Worm (Caenorhabditis elegans) whole organism, mixed stage, embryonic: ENCODE results near the gene Y37E11AR.7.

Experiments used
- M03D4.4 ChIP-seq: sonication (generic microtip); optimal IDR thresholded peaks from 2 replicates; lab custom pipeline; 2017; ENCODE audit warnings: mild to moderate bottlenecking, missing genetic modification characterization, missing compliant biosample characterization
- bed-3 ChIP-seq: fragments of 200-800 bp; sonication (Bioruptor generic); optimal IDR thresholded peaks from 3 replicates; lab custom pipeline; 2018; ENCODE audit warnings: mild to moderate bottlenecking, missing genetic modification characterization, moderate library complexity, missing compliant biosample characterization
- blmp-1 ChIP-seq: fragments of 150-350 bp; optimal IDR thresholded peaks from 2 replicates; lab custom pipeline; 2014; ENCODE audit warnings: missing biosample characterization, missing genetic modification characterization
- ceh-39 ChIP-seq: fragments of 150-350 bp; optimal IDR thresholded peaks from 2 replicates; lab custom pipeline; 2014; ENCODE audit warnings: missing biosample characterization, missing genetic modification characterization
- ceh-83 ChIP-seq: fragments of 200-800 bp; sonication (Bioruptor generic); optimal IDR thresholded peaks from 2 replicates; lab custom pipeline; 2018; ENCODE audit warnings: mild to moderate bottlenecking, missing genetic modification characterization, missing compliant biosample characterization
- ces-1 ChIP-seq: fragments of 150-350 bp; optimal IDR thresholded peaks from 2 replicates; lab custom pipeline; 2014; ENCODE audit warnings: missing biosample characterization, missing genetic modification reagents, missing genetic modification characterization
- cnd-1 ChIP-seq: fragments of 200-800 bp; sonication (Bioruptor generic); optimal IDR thresholded peaks from 2 replicates; lab custom pipeline; 2018; ENCODE audit warnings: mild to moderate bottlenecking, missing genetic modification characterization, missing compliant biosample characterization
- drap-1 ChIP-seq: fragments of 200-800 bp; sonication (Bioruptor generic); optimal IDR thresholded peaks from 3 replicates; lab custom pipeline; 2018; ENCODE audit warnings: mild to moderate bottlenecking, missing genetic modification characterization, missing compliant biosample characterization
- elt-1 ChIP-seq: sonication (generic microtip); optimal IDR thresholded peaks from 2 replicates; lab custom pipeline; 2017; ENCODE audit warnings: missing genetic modification characterization, mild to moderate bottlenecking, missing compliant biosample characterization, antibody characterized with exemption, moderate library complexity, borderline replicate concordance; ENCODE audit not compliant: insufficient read depth
- elt-3 ChIP-seq: fragments of 150-350 bp; optimal IDR thresholded peaks from 2 replicates; lab custom pipeline; 2014; ENCODE audit warnings: missing biosample characterization, missing genetic modification characterization
- flh-1 ChIP-seq: fragments of 200-800 bp; sonication (Bioruptor generic); optimal IDR thresholded peaks from 2 replicates; lab custom pipeline; 2018; ENCODE audit warnings: mild to moderate bottlenecking, missing genetic modification characterization, moderate library complexity, missing compliant biosample characterization
- ham-2 ChIP-seq: fragments of 200-800 bp; sonication (Bioruptor generic); optimal IDR thresholded peaks from 2 replicates; lab custom pipeline; 2018; ENCODE audit warnings: mild to moderate bottlenecking, missing genetic modification characterization, missing compliant biosample characterization
- hlh-1 ChIP-seq: fragments of 150-350 bp; optimal IDR thresholded peaks from 2 replicates; lab custom pipeline; 2014; ENCODE audit warnings: missing biosample characterization, missing genetic modification reagents, missing genetic modification characterization
- lin-13 ChIP-seq: fragments of 150-350 bp; optimal IDR thresholded peaks from 2 replicates; lab custom pipeline; 2014; ENCODE audit warnings: missing biosample characterization, missing genetic modification characterization
- lin-32 ChIP-seq: fragments of 200-800 bp; sonication (Bioruptor generic); optimal IDR thresholded peaks from 2 replicates; lab custom pipeline; 2018; ENCODE audit warnings: mild to moderate bottlenecking, missing genetic modification characterization, missing compliant biosample characterization
- lsy-2 ChIP-seq: fragments of 150-350 bp; optimal IDR thresholded peaks from 2 replicates; lab custom pipeline; 2014; ENCODE audit warnings: missing biosample characterization, missing genetic modification characterization
- mab-5 ChIP-seq: fragments of 150-350 bp; optimal IDR thresholded peaks from 2 replicates; lab custom pipeline; 2014; ENCODE audit warnings: missing biosample characterization, missing genetic modification characterization
- mep-1 ChIP-seq: fragments of 150-350 bp; optimal IDR thresholded peaks from 2 replicates; lab custom pipeline; 2017; ENCODE audit warnings: missing biosample characterization, missing genetic modification reagents, missing genetic modification characterization, inconsistent platforms
- nhr-12 ChIP-seq: fragments of 150-350 bp; optimal IDR thresholded peaks from 2 replicates; lab custom pipeline; 2014; ENCODE audit warnings: missing biosample characterization, missing genetic modification characterization
- nhr-2 ChIP-seq: fragments of 150-350 bp; optimal IDR thresholded peaks from 2 replicates; lab custom pipeline; 2014; ENCODE audit warnings: missing biosample characterization, missing genetic modification characterization
- nhr-237 ChIP-seq: fragments of 150-350 bp; optimal IDR thresholded peaks from 2 replicates; lab custom pipeline; 2014; ENCODE audit warnings: missing biosample characterization, missing genetic modification characterization
- nhr-28 ChIP-seq: fragments of 150-350 bp; optimal IDR thresholded peaks from 2 replicates; lab custom pipeline; 2014; ENCODE audit warnings: missing biosample characterization, missing genetic modification characterization
- nhr-76 ChIP-seq: sonication (generic microtip); optimal IDR thresholded peaks from 2 replicates; lab custom pipeline; 2017; ENCODE audit warnings: missing biosample characterization, missing genetic modification characterization
- pha-4 ChIP-seq: fragments of 150-350 bp; optimal IDR thresholded peaks from 2 replicates; lab custom pipeline; 2018; ENCODE audit warnings: missing biosample characterization, missing genetic modification reagents, missing genetic modification characterization
- sem-2 ChIP-seq: fragments of 200-800 bp; sonication (Bioruptor generic); optimal IDR thresholded peaks from 2 replicates; lab custom pipeline; 2018; ENCODE audit warnings: mild to moderate bottlenecking, missing genetic modification characterization, missing compliant biosample characterization
- snpc-4 ChIP-seq: fragments of 150-350 bp; optimal IDR thresholded peaks from 2 replicates; lab custom pipeline; 2014; ENCODE audit warnings: missing biosample characterization, missing genetic modification characterization
- sptf-1 ChIP-seq: sonication (generic microtip); optimal IDR thresholded peaks from 2 replicates; lab custom pipeline; 2017; ENCODE audit warnings: mild to moderate bottlenecking, missing genetic modification characterization, moderate library complexity, missing compliant biosample characterization
- tbx-8 ChIP-seq: fragments of 200-800 bp; sonication (Bioruptor generic); optimal IDR thresholded peaks from 2 replicates; lab custom pipeline; 2018; ENCODE audit warnings: mild to moderate bottlenecking, missing genetic modification characterization, moderate library complexity, missing compliant biosample characterization
- unc-120 ChIP-seq: sonication (generic microtip); optimal IDR thresholded peaks from 2 replicates; lab custom pipeline; 2017; ENCODE audit warnings: missing genetic modification characterization, missing compliant biosample characterization; ENCODE audit not compliant: poor library complexity, severe bottlenecking
- unc-39 ChIP-seq: fragments of 150-350 bp; optimal IDR thresholded peaks from 2 replicates; lab custom pipeline; 2014; ENCODE audit warnings: missing biosample characterization, missing genetic modification characterization
- unc-62 ChIP-seq: fragments of 150-350 bp; optimal IDR thresholded peaks from 2 replicates; lab custom pipeline; 2014; ENCODE audit warnings: missing biosample characterization, missing genetic modification reagents, missing genetic modification characterization
- zip-8 ChIP-seq: fragments of 150-350 bp; optimal IDR thresholded peaks from 2 replicates; lab custom pipeline; 2014; ENCODE audit warnings: missing biosample characterization, missing genetic modification characterization
- ztf-11 ChIP-seq: fragments of 150-350 bp; optimal IDR thresholded peaks from 2 replicates; lab custom pipeline; 2014; ENCODE audit warnings: missing biosample characterization, missing genetic modification characterization

Gene Y37E11AR.7

ce11 chrIV:3731430-3731829 is 23.8 kb downstream of the Y37E11AR.7 start:
- no peak for TF ChIP-seq cnd-1 (tag; lab: Kevin White, UChicago)
- no peak for TF ChIP-seq mep-1
- no peak for TF ChIP-seq ham-2 (GFP tag; lab: Kevin White, UChicago)
- no peak for TF ChIP-seq nhr-2
- no peak for TF ChIP-seq tbx-8 (GFP tag; lab: Kevin White, UChicago)
- no peak for TF ChIP-seq ces-1
- TF ChIP-seq flh-1 (GFP tag; lab: Kevin White, UChicago) = no peak
- TF ChIP-seq nhr-76 (tag; lab: Kevin White, UChicago) = no peak
- TF ChIP-seq nhr-12 (tag; lab: Kevin White, UChicago) = no peak
- TF ChIP-seq drap-1 (GFP tag; lab: Kevin White, UChicago) = no peak
- no peak for TF ChIP-seq unc-62
- no peak for TF ChIP-seq sptf-1 (tag; lab: Kevin White, UChicago)
- no peak for TF ChIP-seq unc-120 (tag; lab: Kevin White, UChicago)
- no peak for TF ChIP-seq bed-3 (GFP tag; lab: Kevin White, UChicago)
- no peak for TF ChIP-seq nhr-28 (tag; lab: Kevin White, UChicago)
- TF ChIP-seq mab-5 (tag; lab: Kevin White, UChicago) = no peak
- no peak for TF ChIP-seq snpc-4 (tag; lab: Kevin White, UChicago)
- TF ChIP-seq lsy-2 (tag; lab: Kevin White, UChicago) = no peak
- no peak for TF ChIP-seq blmp-1
- TF ChIP-seq, all 35 proteins: peak for 0

- TF ChIP-seq lin-32 (GFP tag; lab: Kevin White, UChicago) (no peak), cnd-1 (tag; lab: Kevin White, UChicago) (no peak), pha-4 (tag; lab: Kevin White, UChicago) (peak; percentile 23), lin-13 (tag; lab: Kevin White, UChicago) (peak; percentile 28), M03D4.4 (tag; lab: Kevin White, UChicago) (no peak), unc-62 (no peak), drap-1 (GFP tag; lab: Kevin White, UChicago) (no peak), tbx-8 (GFP tag; lab: Kevin White, UChicago) (no peak), mep-1 (peak; percentile 81), elt-3 (tag; lab: Kevin White, UChicago) (no peak), nhr-2 (peak; percentile 11), hlh-1 (tag; lab: Kevin White, UChicago) (no peak), ztf-11 (tag; lab: Kevin White, UChicago) (no peak), ces-1 (peak; percentile 62), nhr-12 (tag; lab: Kevin White, UChicago) (no peak), mab-5 (tag; lab: Kevin White, UChicago) (no peak), nhr-237 (tag; lab: Kevin White, UChicago) (peak; percentile 44), sem-2 (GFP tag; lab: Kevin White, UChicago) (no peak), nhr-28 (tag; lab: Kevin White, UChicago) (no peak), elt-1 (tag; lab: Kevin White, UChicago) (no peak), lsy-2 (tag; lab: Kevin White, UChicago) (peak; percentile 71)
These were observed 29.4 kb downstream of the Y37E11AR.7 start, which contains the start of gene smgl-2 for ce11 chrIV:3725845-3726244. Gene smgl-2 (plus strand): TSS chrIV:3726164.

- TF ChIP-seq flh-1 (GFP tag; lab: Kevin White, UChicago) (no peak), zip-8 (tag; lab: Kevin White, UChicago) (no peak), tbx-8 (GFP tag; lab: Kevin White, UChicago) (no peak), drap-1 (GFP tag; lab: Kevin White, UChicago) (no peak), ham-2 (GFP tag; lab: Kevin White, UChicago) (no peak), nhr-28 (tag; lab: Kevin White, UChicago) (no peak), hlh-1 (tag; lab: Kevin White, UChicago) (no peak), pha-4 (tag; lab: Kevin White, UChicago) (no peak)
These were observed 29.9 kb downstream of the Y37E11AR.7 start, which contains the start of gene Y37E11AM.2 for ce11 chrIV:3725361-3725760. Gene Y37E11AM.2 (minus strand): TSS chrIV:3725461.

ce11 chrIV:3722690-3723089 is 32.6 kb downstream of the Y37E11AR.7 start, which contains the start of gene Y37E11AM.4:
Gene Y37E11AM.4 (minus strand): TSS chrIV:3722790.
- TF ChIP-seq ceh-39 (no peak), sem-2 (GFP tag; lab: Kevin White, UChicago) (no peak), M03D4.4 (tag; lab: Kevin White, UChicago) (no peak), lin-32 (GFP tag; lab: Kevin White, UChicago) (no peak), nhr-76 (tag; lab: Kevin White, UChicago) (no peak), ceh-83 (no peak), elt-1 (tag; lab: Kevin White, UChicago) (no peak), unc-39 (tag; lab: Kevin White, UChicago) (no peak), blmp-1 (no peak), unc-120 (tag; lab: Kevin White, UChicago) (no peak), sptf-1 (tag; lab: Kevin White, UChicago) (no peak), drap-1 (GFP tag; lab: Kevin White, UChicago) (no peak), mep-1 (no peak), lsy-2 (tag; lab: Kevin White, UChicago) (no peak), nhr-2 (no peak), nhr-28 (tag; lab: Kevin White, UChicago) (no peak), unc-62 (no peak), nhr-237 (tag; lab: Kevin White, UChicago) (no peak)
